Worm (Caenorhabditis elegans) whole organism, L4 larva: ENCODE data around the gene col-91.

Experiments
- F10B5.3 ChIP-seq: sonication (generic microtip); optimal IDR thresholded peaks from 2 replicates; lab custom pipeline; 2016; ENCODE audit warnings: mild to moderate bottlenecking, missing genetic modification characterization, missing compliant biosample characterization
- ceh-82 ChIP-seq: sonication (generic microtip); optimal IDR thresholded peaks from 2 replicates; lab custom pipeline; 2017; ENCODE audit warnings: missing biosample characterization, missing genetic modification characterization
- daf-19 ChIP-seq: fragments of 200-800 bp; sonication (Bioruptor generic); conservative IDR thresholded peaks from 2 replicates; pipeline ENCODE4 v1.3.6; 2022; ENCODE audit warnings: missing genetic modification characterization, missing compliant biosample characterization
- fkh-10 ChIP-seq: fragments of 150-350 bp; optimal IDR thresholded peaks from 2 replicates; lab custom pipeline; 2014; ENCODE audit warnings: missing biosample characterization, missing genetic modification reagents, missing genetic modification characterization
- jun-1 ChIP-seq: fragments of 150-350 bp; optimal IDR thresholded peaks from 2 replicates; lab custom pipeline; 2014; ENCODE audit warnings: missing biosample characterization, missing genetic modification reagents, missing genetic modification characterization
- lir-3 ChIP-seq: sonication (generic microtip); optimal IDR thresholded peaks from 2 replicates; lab custom pipeline; 2016; ENCODE audit warnings: mild to moderate bottlenecking, missing genetic modification characterization, missing compliant biosample characterization
- mep-1 ChIP-seq: fragments of 150-350 bp; sonication (generic microtip); optimal IDR thresholded peaks from 3 replicates; lab custom pipeline; 2014; ENCODE audit warnings: missing biosample characterization, missing genetic modification characterization
- pha-4 ChIP-seq, 2 experiments: fragments of 150-350 bp in 1 of 2; fragments of 200-800 bp in 1 of 2; sonication (Bioruptor generic) in 1 of 2; IDR thresholded peaks in 1 of 2; optimal IDR thresholded peaks in 1 of 2; 2 replicates each; pipeline versions ENCODE4 v1.3.6 to Lab custom; 2014 to 2022; ENCODE audit warnings: missing genetic modification characterization in 2 of 2, missing genetic modification reagents in 2 of 2, missing biosample characterization in 1 of 2, missing compliant biosample characterization in 1 of 2

DNA sequence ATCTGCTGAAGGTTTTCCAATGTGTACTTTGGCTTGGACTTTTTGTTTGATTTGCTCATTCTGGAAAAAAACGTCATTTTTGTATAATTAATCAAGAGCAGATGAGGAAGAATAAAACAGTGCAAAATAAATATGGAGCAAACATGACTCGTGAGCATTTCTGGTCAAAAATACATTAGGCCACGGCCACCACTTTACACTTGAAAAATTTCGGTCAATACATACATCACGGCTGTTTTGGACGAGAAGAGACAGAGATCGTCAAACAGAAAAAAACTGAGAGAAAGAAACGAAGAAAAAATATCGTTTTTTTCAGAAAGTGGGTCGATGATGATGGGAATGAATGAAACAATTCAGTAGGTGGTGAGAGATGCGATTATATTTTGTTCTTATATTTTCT lies 4.8 kb upstream of the col-91 start, which contains the start of the genes F09G8.7 and crn-7:
- no peak for TF ChIP-seq daf-19 (GFP tag; lab: Robert Waterston, UW)
- no peak for TF ChIP-seq ceh-82 (tag; lab: Kevin White, UChicago)
- no peak for TF ChIP-seq pha-4 (GFP tag; IDR thresholded peaks at IDR 0.05; lab: Robert Waterston, UW)
- TF ChIP-seq pha-4 (tag; optimal IDR thresholded peaks at IDR 0.05; lab: Kevin White, UChicago): peak; percentile 45
- no peak for TF ChIP-seq F10B5.3
- TF ChIP-seq jun-1 (tag; lab: Kevin White, UChicago): no peak
- no peak for TF ChIP-seq fkh-10 (GFP tag; lab: Kevin White, UChicago)
- TF ChIP-seq mep-1 (tag; lab: Kevin White, UChicago): no peak
- no peak for TF ChIP-seq lir-3 (tag; lab: Kevin White, UChicago)
